Worm (Caenorhabditis elegans): Measurements from ENCODE around the gene F54C9.9.
A peak's percentile ranks its signal among the peaks of the same experiment; 100 is the strongest.

F54C9.9 gene

DNA sequence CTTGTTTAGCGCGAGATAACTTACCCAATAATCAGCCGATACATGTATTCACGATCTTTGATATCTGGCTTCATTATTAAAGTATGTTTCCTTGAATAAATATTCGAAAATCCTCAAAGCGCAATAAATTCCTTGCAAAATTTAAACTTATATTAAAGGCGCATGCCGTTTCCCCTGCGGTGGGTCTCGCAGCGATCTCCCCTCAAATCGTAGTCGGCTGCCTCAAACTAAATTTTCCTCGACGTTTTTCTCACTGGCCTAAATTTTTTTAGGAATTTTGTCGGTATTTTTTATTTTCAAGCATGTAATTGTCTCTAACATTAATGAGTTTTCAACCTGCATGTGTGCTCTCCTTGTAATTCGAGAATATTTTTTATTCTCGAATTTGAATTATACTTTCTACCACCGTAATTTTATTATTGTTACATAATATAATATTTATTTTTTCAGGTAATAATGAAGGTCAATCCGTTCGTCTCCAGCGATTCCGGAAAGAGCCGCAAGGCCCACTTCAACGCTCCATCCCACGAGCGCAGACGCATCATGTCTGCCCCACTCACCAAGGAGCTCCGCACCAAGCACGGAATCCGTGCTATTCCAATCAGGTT lies 24.6 kb downstream of the F54C9.9 start, which contains the start of the genes cpf-1 and rpl-26 (continued):
- TF ChIP-seq atf-7 (tag; optimal IDR thresholded peaks at IDR 0.05) (no peak), F39B2.1 (GFP tag; IDR thresholded peaks at IDR 0.05) (no peak), F23B12.7 (tag; optimal IDR thresholded peaks at IDR 0.05; ENCODE audit: insufficient read depth) (peak; percentile 30), F52B5.7 (tag; optimal IDR thresholded peaks at IDR 0.05) (no peak), nhr-90 (tag; optimal IDR thresholded peaks at IDR 0.05) (no peak), let-607 (tag; optimal IDR thresholded peaks at IDR 0.05) (no peak), cebp-2 (GFP tag; IDR thresholded peaks at IDR 0.05) (no peak), cebp-1 (GFP tag; IDR thresholded peaks at IDR 0.05) (no peak), cebp-1 (tag; optimal IDR thresholded peaks at IDR 0.05) (no peak), dpl-1 (GFP tag; optimal IDR thresholded peaks at IDR 0.05) (no peak), ceh-100 (GFP tag; IDR thresholded peaks at IDR 0.05) (no peak), nfya-1 (tag; optimal IDR thresholded peaks at IDR 0.05; ENCODE audit: borderline replicate concordance, insufficient read depth) (no peak), lsl-1 (GFP tag; optimal IDR thresholded peaks at IDR 0.05) (peak; percentile 34), somi-1 (GFP tag; optimal IDR thresholded peaks at IDR 0.05) (no peak), rec-8 (tag; optimal IDR thresholded peaks at IDR 0.05) (no peak), mxl-1 (tag; optimal IDR thresholded peaks at IDR 0.05) (no peak), mes-4 (tag; optimal IDR thresholded peaks at IDR 0.05) (no peak), him-1 (tag; optimal IDR thresholded peaks at IDR 0.05) (no peak), ZK185.1 (tag; optimal IDR thresholded peaks at IDR 0.05; ENCODE audit: poor library complexity, severe bottlenecking) (no peak), pbrm-1 (GFP tag; IDR thresholded peaks at IDR 0.05) (no peak), hsf-1 (GFP tag; IDR thresholded peaks at IDR 0.05) (no peak), chd-7 (tag; optimal IDR thresholded peaks at IDR 0.05) (no peak), ztf-3 (GFP tag; optimal IDR thresholded peaks at IDR 0.05) (no peak), efl-1 (GFP tag; optimal IDR thresholded peaks at IDR 0.05) (peak; percentile 9), F55B11.4 (tag; optimal IDR thresholded peaks at IDR 0.05; ENCODE audit: borderline replicate concordance, insufficient read depth) (no peak), Y56A3A.18 (GFP tag; IDR thresholded peaks at IDR 0.05) (no peak), unc-130 (GFP tag; optimal IDR thresholded peaks at IDR 0.05) (no peak), B0019.2 (GFP tag; conservative IDR thresholded peaks at IDR 0.05) (no peak), attf-3 (GFP tag; conservative IDR thresholded peaks at IDR 0.05) (no peak), aptf-3 (GFP tag; IDR thresholded peaks at IDR 0.05) (no peak), fkh-3 (tag; optimal IDR thresholded peaks at IDR 0.05) (no peak), Y67H2A.10 (GFP tag; conservative IDR thresholded peaks at IDR 0.05) (no peak), lsy-27 (tag; optimal IDR thresholded peaks at IDR 0.05; ENCODE audit: borderline replicate concordance, insufficient read depth) (no peak), snpc-3.4 (tag; optimal IDR thresholded peaks at IDR 0.05) (no peak), rpc-1 (optimal IDR thresholded peaks at IDR 0.05) (no peak), rpc-1 (tag; optimal IDR thresholded peaks at IDR 0.05) (no peak), sdz-38 (tag; optimal IDR thresholded peaks at IDR 0.05) (no peak), bed-1 (GFP tag; IDR thresholded peaks at IDR 0.05) (no peak), die-1 (tag; optimal IDR thresholded peaks at IDR 0.05) (no peak), madf-10 (tag; optimal IDR thresholded peaks at IDR 0.05) (no peak), nfya-2 (GFP tag; IDR thresholded peaks at IDR 0.05) (no peak), F22D6.2 (tag; optimal IDR thresholded peaks at IDR 0.05) (no peak), dpff-1 (tag; optimal IDR thresholded peaks at IDR 0.05) (no peak), pha-4 (tag; optimal IDR thresholded peaks at IDR 0.05) (no peak), lin-26 (GFP tag; IDR thresholded peaks at IDR 0.05) (no peak), F57C9.4 (tag; optimal IDR thresholded peaks at IDR 0.05) (no peak), zim-3 (tag; optimal IDR thresholded peaks at IDR 0.05) (no peak), ama-1 (optimal IDR thresholded peaks at IDR 0.05) (no peak), ama-1 (GFP tag; optimal IDR thresholded peaks at IDR 0.05) (no peak)
